Worm (Caenorhabditis elegans): ENCODE results near the gene tmc-1.

- TF ChIP-seq attf-5 (GFP tag; optimal IDR thresholded peaks at IDR 0.05) (no peak), snpc-3.4 (tag; optimal IDR thresholded peaks at IDR 0.05) (no peak), egl-18 (GFP tag; IDR thresholded peaks at IDR 0.05) (no peak), F37B4.10 (GFP tag; IDR thresholded peaks at IDR 0.05) (no peak), Y67H2A.10 (GFP tag; conservative IDR thresholded peaks at IDR 0.05) (no peak), efl-1 (GFP tag; optimal IDR thresholded peaks at IDR 0.05) (no peak), nfyb-1 (GFP tag; IDR thresholded peaks at IDR 0.05) (no peak), pha-4 (tag; optimal IDR thresholded peaks at IDR 0.05) (no peak), tbp1 (GFP tag; optimal IDR thresholded peaks at IDR 0.05) (no peak), Y79H2A.3 (GFP tag; conservative IDR thresholded peaks at IDR 0.05) (no peak)
Measured at ce11 chrX:1206029-1206428, 44.0 kb downstream of the tmc-1 start, which contains the start of gene T13G4.7.

Measured in whole organism, young adult.